Worm (Caenorhabditis elegans): ENCODE results near the gene ZC13.2.
A peak's percentile ranks its signal among the peaks of the same experiment; 100 is the strongest.

The ZC13.2 gene

DNA sequence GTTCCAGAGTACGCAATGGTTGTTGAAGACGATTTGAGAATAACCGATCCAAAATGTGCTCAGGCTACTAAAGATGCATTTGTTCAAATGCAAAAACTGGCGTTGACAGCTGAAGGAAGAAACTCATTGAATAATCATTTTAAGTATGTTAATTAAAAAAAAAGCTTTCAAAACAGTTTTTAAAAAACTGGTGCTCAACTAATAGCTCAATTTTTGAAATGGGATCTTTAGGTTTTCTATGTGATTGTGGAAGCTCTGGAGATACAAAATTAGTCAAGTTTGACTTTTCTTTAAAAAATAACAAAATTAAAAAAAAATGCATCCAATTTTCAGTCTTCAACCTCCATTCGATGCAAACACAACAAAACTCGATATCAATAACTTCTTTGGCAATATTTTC is 6.8 kb upstream of the ZC13.2 start:
- no peak for TF ChIP-seq aly-1 (tag; optimal IDR thresholded peaks at IDR 0.05)

DNA sequence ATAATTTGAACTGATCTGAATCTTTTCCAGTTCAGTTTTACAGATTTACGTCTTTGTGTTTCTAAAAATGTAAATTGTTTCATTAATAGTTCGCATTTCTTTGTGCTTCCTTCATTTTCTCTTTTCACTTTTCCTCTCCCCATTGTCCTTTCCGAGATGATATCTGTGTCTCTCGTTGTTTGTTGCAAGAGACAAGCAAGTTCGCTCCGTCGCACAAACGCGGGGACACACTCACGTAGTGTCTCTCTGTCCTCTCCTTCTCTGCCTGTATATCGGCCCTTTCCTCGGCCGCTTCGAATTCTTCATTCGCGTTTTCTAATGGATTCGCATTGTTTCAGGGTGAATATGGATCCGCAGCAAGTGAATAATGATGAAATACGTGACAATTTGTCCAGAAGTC is 3.5 kb upstream of the ZC13.2 start, which contains the start of gene ZC13.1:
Gene ZC13.1 (plus strand): TSS at position 305 of the 400 bp plus-strand sequence.
- TF ChIP-seq F13C5.2 (tag; optimal IDR thresholded peaks at IDR 0.05) (peak; percentile 54), hmg-4 (GFP tag; optimal IDR thresholded peaks at IDR 0.05) (peak; percentile 62), scrt-1 (GFP tag; IDR thresholded peaks at IDR 0.05) (no peak), tra-4 (tag; optimal IDR thresholded peaks at IDR 0.05) (no peak)

DNA sequence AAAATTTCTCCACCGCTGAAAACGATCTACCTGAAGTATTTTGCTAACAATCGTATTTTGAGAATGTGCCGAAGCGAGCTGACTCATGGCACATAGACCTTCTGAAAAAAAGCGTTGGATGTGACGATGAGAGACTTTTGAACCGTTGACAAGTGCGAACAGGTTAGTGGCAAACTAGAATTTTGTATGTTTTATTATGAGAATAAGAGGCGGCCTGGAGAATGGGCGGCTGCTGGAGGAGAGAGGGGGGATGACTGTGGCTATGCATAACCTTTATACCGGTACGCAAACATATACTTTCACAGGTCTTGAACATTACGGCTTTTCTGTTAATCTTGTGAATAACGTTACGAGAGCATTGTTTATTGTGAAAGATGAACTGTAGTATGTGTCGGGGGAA is 7.8 kb downstream of the ZC13.2 start, which contains the start of gene mam-1:
Gene mam-1 (minus strand): TSS at position 101 of the 400 bp plus-strand sequence.
- TF ChIP-seq hmg-4 (GFP tag; optimal IDR thresholded peaks at IDR 0.05) (no peak), scrt-1 (GFP tag; IDR thresholded peaks at IDR 0.05) (no peak), ceh-13 (GFP tag; optimal IDR thresholded peaks at IDR 0.05) (no peak), pes-1 (GFP tag; IDR thresholded peaks at IDR 0.05) (no peak), aly-1 (tag; optimal IDR thresholded peaks at IDR 0.05) (no peak), tra-4 (tag; optimal IDR thresholded peaks at IDR 0.05) (no peak), F13C5.2 (tag; optimal IDR thresholded peaks at IDR 0.05) (no peak), sea-1 (GFP tag; conservative IDR thresholded peaks at IDR 0.05) (no peak), B0310.2 (tag; optimal IDR thresholded peaks at IDR 0.05) (no peak), tbx-37 (GFP tag; conservative IDR thresholded peaks at IDR 0.05) (no peak), ama-1 (optimal IDR thresholded peaks at IDR 0.05) (no peak)

DNA sequence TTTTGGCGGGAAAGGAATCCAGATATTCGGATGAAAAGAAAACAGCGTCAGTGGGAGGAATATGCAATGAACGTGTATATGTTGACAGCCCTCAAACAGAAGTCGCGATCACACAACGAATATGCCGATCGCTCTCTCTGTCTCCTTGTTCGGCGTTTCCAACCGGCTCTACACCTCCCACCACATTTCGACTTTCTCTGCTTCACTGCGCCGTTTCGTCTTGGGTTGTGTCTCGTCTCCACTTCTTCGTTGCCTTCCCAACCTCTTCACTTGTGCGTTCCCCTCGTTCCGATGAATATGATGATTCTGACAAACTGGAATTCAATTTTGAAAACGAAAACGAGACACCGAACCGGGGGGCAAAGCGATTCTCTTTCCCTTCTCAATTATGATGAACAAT is 17.5 kb downstream of the ZC13.2 start, which contains the start of gene mab-7:
Gene mab-7 (minus strand): TSS at position 101 of the 400 bp plus-strand sequence.
- no peak for TF ChIP-seq flt-1 (GFP tag; IDR thresholded peaks at IDR 0.05)
- no peak for TF ChIP-seq scrt-1 (GFP tag; IDR thresholded peaks at IDR 0.05)
- TF ChIP-seq aly-1 (tag; optimal IDR thresholded peaks at IDR 0.05) = no peak
- no peak for TF ChIP-seq B0310.2 (tag; optimal IDR thresholded peaks at IDR 0.05)
- no peak for TF ChIP-seq ceh-36 (tag; optimal IDR thresholded peaks at IDR 0.05)
- no peak for TF ChIP-seq pes-1 (GFP tag; IDR thresholded peaks at IDR 0.05)
- TF ChIP-seq hnd-1 (tag; optimal IDR thresholded peaks at IDR 0.05) = no peak

DNA sequence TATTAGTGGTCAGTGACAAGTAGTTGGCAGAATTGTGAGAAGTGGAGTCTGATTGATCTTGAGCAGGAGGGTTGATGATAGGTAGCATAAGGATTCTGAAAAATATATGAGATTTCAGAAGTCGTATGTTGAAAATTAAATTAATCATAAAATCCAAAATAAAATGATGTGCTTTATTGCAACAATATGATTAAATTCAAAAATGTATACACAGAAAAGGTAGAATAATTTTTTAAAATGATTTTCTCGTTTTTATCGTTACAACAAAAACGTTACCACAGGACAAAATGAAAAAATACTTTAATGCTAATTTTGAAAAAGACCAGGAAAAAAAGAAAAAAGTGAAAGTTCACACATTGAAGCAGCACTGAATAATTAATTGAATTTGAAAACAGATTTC is 22.0 kb downstream of the ZC13.2 start, which contains the start of gene ZC13.10:
Gene ZC13.10 (minus strand): TSS at position 101 of the 400 bp plus-strand sequence.
- no peak for TF ChIP-seq ama-1 (optimal IDR thresholded peaks at IDR 0.05)
- TF ChIP-seq ceh-13 (GFP tag; optimal IDR thresholded peaks at IDR 0.05) = no peak
- TF ChIP-seq tbx-37 (GFP tag; conservative IDR thresholded peaks at IDR 0.05) = no peak
- TF ChIP-seq ceh-36 (tag; optimal IDR thresholded peaks at IDR 0.05) = no peak
- TF ChIP-seq ets-7 (tag; optimal IDR thresholded peaks at IDR 0.05) = no peak
- no peak for TF ChIP-seq B0310.2 (tag; optimal IDR thresholded peaks at IDR 0.05)
- no peak for TF ChIP-seq hmbx-1 (tag; optimal IDR thresholded peaks at IDR 0.05)
- no peak for TF ChIP-seq tbx-11 (GFP tag; IDR thresholded peaks at IDR 0.05)
- TF ChIP-seq aly-1 (tag; optimal IDR thresholded peaks at IDR 0.05) = no peak
- TF ChIP-seq hnd-1 (tag; optimal IDR thresholded peaks at IDR 0.05) = no peak
- no peak for TF ChIP-seq sea-1 (GFP tag; conservative IDR thresholded peaks at IDR 0.05)

DNA sequence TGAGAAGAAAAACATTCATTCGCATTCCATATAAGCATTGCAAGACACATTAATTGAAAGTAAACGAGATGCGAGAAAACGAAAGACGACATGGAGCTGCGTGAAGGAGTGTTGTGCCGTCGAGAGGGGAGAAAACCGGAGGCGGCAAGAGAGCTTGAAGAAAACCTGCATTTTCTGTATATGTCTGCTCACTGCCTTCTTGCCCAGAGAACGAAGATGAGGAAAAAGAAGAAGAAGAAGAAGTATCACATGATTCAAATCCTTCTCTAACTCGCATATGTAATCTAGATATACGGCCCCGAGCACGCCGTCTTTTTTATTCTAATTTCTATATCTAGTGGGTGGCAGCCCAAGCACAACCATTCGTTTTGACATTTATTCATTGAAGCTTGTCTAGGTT is 29.9 kb downstream of the ZC13.2 start:
- TF ChIP-seq flt-1 (GFP tag; IDR thresholded peaks at IDR 0.05) = no peak
- no peak for TF ChIP-seq tra-4 (tag; optimal IDR thresholded peaks at IDR 0.05)
- no peak for TF ChIP-seq sea-1 (GFP tag; conservative IDR thresholded peaks at IDR 0.05)
- TF ChIP-seq B0310.2 (tag; optimal IDR thresholded peaks at IDR 0.05) = no peak
- no peak for TF ChIP-seq ceh-13 (GFP tag; optimal IDR thresholded peaks at IDR 0.05)
- no peak for TF ChIP-seq hnd-1 (tag; optimal IDR thresholded peaks at IDR 0.05)
- TF ChIP-seq aly-1 (tag; optimal IDR thresholded peaks at IDR 0.05) = no peak

DNA sequence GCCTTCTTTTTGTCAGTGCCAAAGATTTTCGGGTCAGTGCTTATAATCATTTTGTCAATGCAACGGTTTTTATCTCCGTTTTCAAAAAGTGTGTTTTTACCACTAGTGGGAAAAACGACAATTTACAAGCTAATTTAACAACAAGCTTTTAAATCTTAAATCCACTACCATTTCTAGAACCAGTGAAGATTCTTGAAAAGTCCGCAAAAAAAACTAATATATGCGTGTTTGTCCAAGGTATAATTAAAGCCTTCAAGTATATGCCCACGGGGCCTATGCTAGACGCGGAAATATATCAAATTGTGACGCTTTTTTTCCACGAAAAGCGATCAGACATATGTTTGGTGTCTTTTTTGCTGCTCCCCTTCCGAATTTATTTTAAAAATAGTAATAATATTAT is 32.1 kb downstream of the ZC13.2 start:
- no peak for TF ChIP-seq pes-1 (GFP tag; IDR thresholded peaks at IDR 0.05)
- TF ChIP-seq hmbx-1 (tag; optimal IDR thresholded peaks at IDR 0.05) = no peak

DNA sequence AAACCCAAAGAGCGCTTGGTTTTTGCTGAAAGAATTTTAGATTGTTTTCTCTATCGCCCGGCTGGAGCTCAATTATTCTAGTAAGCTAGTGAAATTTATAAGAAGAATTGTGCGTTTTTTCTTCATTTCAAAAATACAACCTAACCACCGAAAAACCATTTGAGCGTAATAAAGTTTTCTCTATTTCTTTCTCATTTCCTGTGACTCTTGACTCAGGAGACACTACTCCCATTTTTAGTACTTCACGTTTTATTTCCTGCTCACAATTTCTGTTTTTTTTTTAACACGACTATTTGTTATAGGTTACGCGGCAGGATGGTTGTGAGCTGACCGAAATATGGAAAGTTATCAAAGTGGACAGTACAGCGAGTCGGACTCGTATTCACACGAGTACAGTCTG is 32.5 kb downstream of the ZC13.2 start, which contains the start of gene F35H12.6:
Gene F35H12.6 (plus strand): TSS at position 301 of the 400 bp plus-strand sequence.
- TF ChIP-seq scrt-1 (GFP tag; IDR thresholded peaks at IDR 0.05) (no peak), F13C5.2 (tag; optimal IDR thresholded peaks at IDR 0.05) (no peak), ama-1 (optimal IDR thresholded peaks at IDR 0.05) (no peak), ets-7 (tag; optimal IDR thresholded peaks at IDR 0.05) (no peak), tbx-11 (GFP tag; IDR thresholded peaks at IDR 0.05) (no peak), tbx-37 (GFP tag; conservative IDR thresholded peaks at IDR 0.05) (no peak), pes-1 (GFP tag; IDR thresholded peaks at IDR 0.05) (no peak), tra-4 (tag; optimal IDR thresholded peaks at IDR 0.05) (no peak), ceh-36 (tag; optimal IDR thresholded peaks at IDR 0.05) (no peak), hmbx-1 (tag; optimal IDR thresholded peaks at IDR 0.05) (no peak), flt-1 (GFP tag; IDR thresholded peaks at IDR 0.05) (no peak), hmg-4 (GFP tag; optimal IDR thresholded peaks at IDR 0.05) (no peak), B0310.2 (tag; optimal IDR thresholded peaks at IDR 0.05) (no peak), aly-1 (tag; optimal IDR thresholded peaks at IDR 0.05) (no peak), ceh-13 (GFP tag; optimal IDR thresholded peaks at IDR 0.05) (no peak), sea-1 (GFP tag; conservative IDR thresholded peaks at IDR 0.05) (no peak)

DNA sequence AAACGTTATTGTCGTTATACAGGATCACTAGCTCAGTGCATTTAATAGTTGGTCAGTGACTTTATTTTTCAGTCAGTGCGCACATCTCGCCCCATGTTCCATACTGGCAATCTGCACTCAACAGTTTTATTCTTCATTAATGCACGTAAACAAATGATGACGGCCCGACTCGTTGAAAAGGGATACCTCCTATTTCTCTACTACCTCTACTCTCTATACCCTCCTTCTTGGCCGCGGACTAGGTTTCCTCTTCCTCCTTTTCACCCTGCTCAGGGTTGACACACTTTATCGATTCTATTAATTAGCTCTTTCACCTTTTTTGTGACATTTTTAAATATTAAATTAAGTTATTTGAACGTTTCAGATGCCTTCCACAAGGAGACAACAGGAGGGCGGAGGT is 35.0 kb downstream of the ZC13.2 start, which contains the start of gene sel-12:
Gene sel-12 (plus strand): TSS at position 358 of the 400 bp plus-strand sequence.
- TF ChIP-seq tra-4 (tag; optimal IDR thresholded peaks at IDR 0.05) (no peak), tbx-11 (GFP tag; IDR thresholded peaks at IDR 0.05) (no peak), tbx-37 (GFP tag; conservative IDR thresholded peaks at IDR 0.05) (0 out of 2 replicates have a peak, but pooled peaks have one; percentile 23), F13C5.2 (tag; optimal IDR thresholded peaks at IDR 0.05) (no peak), hmg-4 (GFP tag; optimal IDR thresholded peaks at IDR 0.05) (peak; percentile 4), scrt-1 (GFP tag; IDR thresholded peaks at IDR 0.05) (no peak), ceh-13 (GFP tag; optimal IDR thresholded peaks at IDR 0.05) (no peak)

All from whole organism, early embryonic.